Fruit fly (Drosophila melanogaster) whole organism, embryonic: ENCODE results near the gene CG14803.
A peak's percentile ranks its signal among the peaks of the same experiment; 100 is the strongest.

ENCODE experiments used
- BEAF-32 ChIP-seq: fragments of 200-800 bp; sonication (Bioruptor generic); optimal IDR thresholded peaks from 3 replicates; lab custom pipeline; 2017; ENCODE audit warnings: missing biosample characterization, missing genetic modification characterization, mild to moderate bottlenecking, moderate library complexity, missing genetic modification reagents
- CG10267 ChIP-seq: fragments of 200-800 bp; sonication (Bioruptor generic); optimal IDR thresholded peaks from 2 replicates; lab custom pipeline; 2018; ENCODE audit warnings: missing biosample characterization, mild to moderate bottlenecking, missing genetic modification characterization, moderate library complexity
- CG11560 ChIP-seq: fragments of 200-800 bp; sonication (Bioruptor generic); IDR thresholded peaks from 3 replicates; pipeline ENCODE4 v1.3.6; 2022; ENCODE audit warnings: missing biosample characterization, missing genetic modification characterization
- CG12104 ChIP-seq: fragments of 200-800 bp; sonication (Bioruptor generic); optimal IDR thresholded peaks from 3 replicates; lab custom pipeline; 2016; ENCODE audit warnings: missing biosample characterization, missing genetic modification characterization
- CG13123 ChIP-seq: fragments of 200-800 bp; sonication (Bioruptor generic); optimal IDR thresholded peaks from 2 replicates; lab custom pipeline; 2016; ENCODE audit warnings: missing biosample characterization, missing genetic modification characterization
- CG13424 ChIP-seq: fragments of 200-800 bp; sonication (Bioruptor generic); optimal IDR thresholded peaks from 2 replicates; lab custom pipeline; 2019; ENCODE audit warnings: missing biosample characterization, mild to moderate bottlenecking, missing genetic modification characterization, moderate library complexity
- CG15514 ChIP-seq: fragments of 200-800 bp; sonication (Bioruptor generic); optimal IDR thresholded peaks from 3 replicates; lab custom pipeline; 2017; ENCODE audit warnings: missing biosample characterization, missing genetic modification characterization, mild to moderate bottlenecking, moderate library complexity, missing genetic modification reagents
- CG15601 ChIP-seq: fragments of 200-800 bp; sonication (Bioruptor generic); optimal IDR thresholded peaks from 3 replicates; lab custom pipeline; 2019; ENCODE audit warnings: missing biosample characterization, mild to moderate bottlenecking, missing genetic modification characterization, moderate library complexity
- CG15696 ChIP-seq: fragments of 200-800 bp; sonication (Bioruptor generic); optimal IDR thresholded peaks from 2 replicates; lab custom pipeline; 2019; ENCODE audit warnings: missing biosample characterization, mild to moderate bottlenecking, missing genetic modification characterization, moderate library complexity
- CG1603 ChIP-seq: fragments of 200-800 bp; sonication (Bioruptor generic); optimal IDR thresholded peaks from 2 replicates; lab custom pipeline; 2019; ENCODE audit warnings: missing biosample characterization, mild to moderate bottlenecking, missing genetic modification characterization, moderate library complexity
- CG1792 ChIP-seq: fragments of 200-800 bp; sonication (Bioruptor generic); optimal IDR thresholded peaks from 2 replicates; lab custom pipeline; 2016; ENCODE audit warnings: missing biosample characterization, missing genetic modification characterization
- CG32772 ChIP-seq: fragments of 200-800 bp; sonication (Bioruptor generic); IDR thresholded peaks from 2 replicates; pipeline ENCODE4 v1.3.6; 2022; ENCODE audit warnings: missing biosample characterization, missing genetic modification characterization
- CG33557 ChIP-seq: fragments of 200-800 bp; sonication (Bioruptor generic); optimal IDR thresholded peaks from 2 replicates; lab custom pipeline; 2019; ENCODE audit warnings: missing biosample characterization, mild to moderate bottlenecking, missing genetic modification characterization, moderate library complexity
- CG4360 ChIP-seq: fragments of 200-800 bp; sonication (Bioruptor generic); IDR thresholded peaks from 2 replicates; pipeline ENCODE4 v1.3.6; 2022; ENCODE audit warnings: missing biosample characterization, missing genetic modification characterization
- CG5953 ChIP-seq: fragments of 200-800 bp; sonication (Bioruptor generic); IDR thresholded peaks from 2 replicates; pipeline ENCODE4 v1.3.6; 2022; ENCODE audit warnings: missing biosample characterization, missing genetic modification characterization
- CG6791 ChIP-seq: fragments of 200-800 bp; sonication (Bioruptor generic); IDR thresholded peaks from 3 replicates; pipeline ENCODE4 v1.3.6; 2022; ENCODE audit warnings: missing biosample characterization, missing genetic modification characterization; ENCODE audit not compliant: partially characterized antibody
- CG7839 ChIP-seq: fragments of 200-800 bp; sonication (Bioruptor generic); optimal IDR thresholded peaks from 3 replicates; lab custom pipeline; 2018; ENCODE audit warnings: missing biosample characterization, mild to moderate bottlenecking, missing genetic modification characterization, moderate library complexity
- Doc3 ChIP-seq: fragments of 200-800 bp; sonication (Bioruptor generic); IDR thresholded peaks from 3 replicates; pipeline ENCODE4 v1.3.6; 2022; ENCODE audit warnings: missing biosample characterization, missing genetic modification characterization; ENCODE audit not compliant: partially characterized antibody
- Elba2 ChIP-seq: fragments of 200-800 bp; sonication (Bioruptor generic); optimal IDR thresholded peaks from 3 replicates; lab custom pipeline; 2016; ENCODE audit warnings: missing biosample characterization, missing genetic modification characterization
- GATAe ChIP-seq: fragments of 200-800 bp; sonication (Bioruptor generic); conservative IDR thresholded peaks from 2 replicates; pipeline ENCODE4 v1.3.6; 2022; ENCODE audit warnings: missing biosample characterization, missing genetic modification characterization
- H2.0 ChIP-seq: fragments of 200-800 bp; sonication (Bioruptor generic); IDR thresholded peaks from 2 replicates; pipeline ENCODE4 v1.3.6; 2022; ENCODE audit warnings: missing biosample characterization, missing genetic modification characterization
- HLH4C ChIP-seq: fragments of 200-800 bp; sonication (Bioruptor generic); IDR thresholded peaks from 3 replicates; pipeline ENCODE4 v1.3.6; 2022; ENCODE audit warnings: missing biosample characterization, missing genetic modification characterization; ENCODE audit not compliant: partially characterized antibody
- Hsf ChIP-seq: fragments of 200-800 bp; sonication (Bioruptor generic); optimal IDR thresholded peaks from 3 replicates; lab custom pipeline; 2016; ENCODE audit warnings: missing biosample characterization, missing genetic modification characterization
- MBD-R2 ChIP-seq: fragments of 200-800 bp; sonication (Bioruptor generic); IDR thresholded peaks from 2 replicates; pipeline ENCODE4 v1.3.6; 2022; ENCODE audit warnings: missing biosample characterization, missing genetic modification characterization
- MTF-1 ChIP-seq: fragments of 200-800 bp; sonication (Bioruptor generic); optimal IDR thresholded peaks from 2 replicates; lab custom pipeline; 2018; ENCODE audit warnings: missing biosample characterization, mild to moderate bottlenecking, missing genetic modification characterization, borderline replicate concordance
- Med ChIP-seq: fragments of 200-800 bp; sonication (Bioruptor generic); peaks from one replicate; lab custom pipeline; 2016; ENCODE audit warnings: missing biosample characterization, missing genetic modification characterization, mild to moderate bottlenecking, inconsistent platforms, moderate library complexity
- Nf-YC ChIP-seq: fragments of 200-800 bp; optimal IDR thresholded peaks from 3 replicates; lab custom pipeline; 2019; ENCODE audit warnings: missing biosample characterization, mild to moderate bottlenecking, missing genetic modification characterization, moderate library complexity
- Pdp1 ChIP-seq, 2 experiments: fragments of 200-800 bp; sonication (Bioruptor generic); optimal IDR thresholded peaks; 3 replicates each; lab custom pipeline; 2016; ENCODE audit warnings: missing biosample characterization in 2 of 2, missing genetic modification characterization in 2 of 2, mild to moderate bottlenecking in 1 of 2, moderate library complexity in 1 of 2
- Ptx1 ChIP-seq: fragments of 200-800 bp; sonication (Bioruptor generic); IDR thresholded peaks from 2 replicates; pipeline ENCODE4 v1.3.6; 2022; ENCODE audit warnings: missing biosample characterization, missing genetic modification characterization
- Ravus ChIP-seq: fragments of 200-800 bp; sonication (Bioruptor generic); IDR thresholded peaks from 2 replicates; pipeline ENCODE4 v1.3.6; 2022; ENCODE audit warnings: missing biosample characterization, missing genetic modification characterization
- Scr ChIP-seq: fragments of 200-800 bp; sonication (Bioruptor generic); IDR thresholded peaks from 2 replicates; pipeline ENCODE4 v1.3.6; 2022; ENCODE audit warnings: missing biosample characterization, missing genetic modification characterization; ENCODE audit not compliant: partially characterized antibody
- Sry-β ChIP-seq: fragments of 200-800 bp; sonication (Bioruptor generic); optimal IDR thresholded peaks from 2 replicates; lab custom pipeline; 2018; ENCODE audit warnings: missing biosample characterization, mild to moderate bottlenecking, missing genetic modification characterization, moderate library complexity
- Tbp ChIP-seq: fragments of >200 bp; optimal IDR thresholded peaks from 2 replicates; lab custom pipeline; 2018; ENCODE audit warnings: missing biosample characterization, missing genetic modification characterization
- Usf ChIP-seq: fragments of 200-800 bp; sonication (Bioruptor generic); optimal IDR thresholded peaks from 2 replicates; lab custom pipeline; 2017; ENCODE audit warnings: missing genotype, missing biosample characterization, missing genetic modification characterization
- bbx ChIP-seq: fragments of 200-800 bp; sonication (Bioruptor generic); IDR thresholded peaks from 2 replicates; pipeline ENCODE4 v1.3.6; 2022; ENCODE audit warnings: missing biosample characterization, missing genetic modification characterization; ENCODE audit not compliant: partially characterized antibody
- bowl ChIP-seq: fragments of 200-800 bp; sonication (Bioruptor generic); IDR thresholded peaks from 2 replicates; pipeline ENCODE4 v1.3.6; 2022; ENCODE audit warnings: missing biosample characterization, missing genetic modification characterization
- cas ChIP-seq: fragments of 200-800 bp; sonication (Bioruptor generic); IDR thresholded peaks from 2 replicates; pipeline ENCODE4 v1.3.6; 2022; ENCODE audit warnings: missing biosample characterization, missing genetic modification characterization
- ems ChIP-seq: fragments of 200-800 bp; sonication (Bioruptor generic); optimal IDR thresholded peaks from 3 replicates; lab custom pipeline; 2016; ENCODE audit warnings: missing biosample characterization, missing genetic modification characterization
- esg ChIP-seq: fragments of 200-800 bp; sonication (Bioruptor generic); conservative IDR thresholded peaks from 2 replicates; pipeline ENCODE4 v1.3.6; 2022; ENCODE audit warnings: missing biosample characterization, missing genetic modification characterization
- fd64A ChIP-seq: fragments of 200-800 bp; sonication (Bioruptor generic); optimal IDR thresholded peaks from 3 replicates; lab custom pipeline; 2018; ENCODE audit warnings: missing biosample characterization, mild to moderate bottlenecking, missing genetic modification characterization
- gfzf ChIP-seq: fragments of 200-800 bp; sonication (Bioruptor generic); optimal IDR thresholded peaks from 2 replicates; lab custom pipeline; 2016; ENCODE audit warnings: missing biosample characterization, mild to moderate bottlenecking, missing genetic modification characterization, moderate library complexity
- gsb ChIP-seq: fragments of 200-800 bp; sonication (Bioruptor generic); IDR thresholded peaks from 2 replicates; pipeline ENCODE4 v1.3.6; 2022; ENCODE audit warnings: missing biosample characterization, missing genetic modification characterization
- mirr ChIP-seq: fragments of 200-800 bp; sonication (Bioruptor generic); optimal IDR thresholded peaks from 3 replicates; lab custom pipeline; 2018; ENCODE audit warnings: missing biosample characterization, mild to moderate bottlenecking, missing genetic modification characterization
- nau ChIP-seq: fragments of 200-800 bp; sonication (Bioruptor generic); optimal IDR thresholded peaks from 3 replicates; lab custom pipeline; 2017; ENCODE audit warnings: missing biosample characterization, mild to moderate bottlenecking, missing genetic modification characterization, missing genetic modification reagents
- pnt ChIP-seq: fragments of 200-800 bp; sonication (Bioruptor generic); optimal IDR thresholded peaks from 3 replicates; lab custom pipeline; 2016; ENCODE audit warnings: missing biosample characterization, missing genetic modification characterization
- sens ChIP-seq: fragments of 200-800 bp; sonication (Bioruptor generic); peaks from one replicate; lab custom pipeline; 2016; ENCODE audit warnings: missing biosample characterization, missing genetic modification characterization
- stwl ChIP-seq: fragments of 200-800 bp; sonication (Bioruptor generic); optimal IDR thresholded peaks from 3 replicates; lab custom pipeline; 2018; ENCODE audit warnings: missing biosample characterization, mild to moderate bottlenecking, missing genetic modification characterization, moderate library complexity
- tap ChIP-seq: fragments of 200-800 bp; optimal IDR thresholded peaks from 3 replicates; lab custom pipeline; 2019; ENCODE audit warnings: missing biosample characterization, mild to moderate bottlenecking, missing genetic modification characterization, moderate library complexity
- trh ChIP-seq: fragments of 200-800 bp; sonication (Bioruptor generic); optimal IDR thresholded peaks from 2 replicates; lab custom pipeline; 2016; ENCODE audit warnings: missing biosample characterization, missing genetic modification characterization
- usp ChIP-seq: fragments of >200 bp; optimal IDR thresholded peaks from 2 replicates; lab custom pipeline; 2017; ENCODE audit warnings: missing biosample characterization, missing genetic modification characterization

CG14803 gene

dm6 chrX:1868586-1869111 is at the start of gene CG14803, which contains the start of gene Pex5:
Gene CG14803 (plus strand): TSS chrX:1868870.
Gene Pex5 (minus strand): TSS chrX:1869061.
- TF ChIP-seq gsb (no peak), ems (no peak), trh (GFP tag; lab: Kevin White, UChicago) (no peak), usp (GFP tag; lab: Kevin White, UChicago) (no peak), Sry-β (GFP tag; lab: Kevin White, UChicago) (peak; percentile 8), mirr (GFP tag; lab: Kevin White, UChicago) (no peak), stwl (peak; percentile 82), CG1792 (GFP tag; lab: Kevin White, UChicago) (no peak), CG13424 (tag; lab: Kevin White, UChicago) (no peak), CG10267 (tag; lab: Kevin White, UChicago) (peak; percentile 90), CG1603 (tag; lab: Kevin White, UChicago) (no peak), CG32772 (GFP tag; lab: Robert Waterston, UW) (no peak), gfzf (GFP tag; lab: Kevin White, UChicago) (no peak), GATAe (peak; percentile 21; the same call in 1 of the 2 replicates), CG15696 (tag; lab: Kevin White, UChicago) (no peak), sens (GFP tag; lab: Kevin White, UChicago) (peak; percentile 75), CG4360 (GFP tag; lab: Robert Waterston, UW) (no peak), MBD-R2 (GFP tag; lab: Robert Waterston, UW) (peak; percentile 92), CG15601 (tag; lab: Kevin White, UChicago) (no peak), bowl (GFP tag; lab: Robert Waterston, UW) (no peak), Hsf (GFP tag; lab: Kevin White, UChicago) (no peak), H2.0 (0 out of 2 replicates have a peak, but pooled peaks have one; percentile 14), CG6791 (GFP tag; lab: Robert Waterston, UW) (peak; percentile 63), Ptx1 (GFP tag; lab: Robert Waterston, UW) (no peak), Elba2 (GFP tag; lab: Kevin White, UChicago) (peak; percentile 37), HLH4C (GFP tag; lab: Robert Waterston, UW) (peak; percentile 63; the same call in 2 of the 3 replicates), MTF-1 (no peak), Scr (GFP tag; lab: Robert Waterston, UW) (peak; percentile 63), Ravus (GFP tag; lab: Robert Waterston, UW) (no peak), Med (peak; percentile 81), bbx (GFP tag; lab: Robert Waterston, UW) (peak; percentile 68; the same call in 1 of the 2 replicates), cas (GFP tag; lab: Robert Waterston, UW) (no peak), nau (GFP tag; lab: Kevin White, UChicago) (no peak), Pdp1 (GFP tag; optimal IDR thresholded peaks at IDR 0.05; lab: Kevin White, UChicago) (peak in 1 of 2 experiments; percentile 63), Nf-YC (tag; lab: Kevin White, UChicago) (peak; percentile 52), CG33557 (GFP tag; lab: Kevin White, UChicago) (no peak), CG7839 (tag; lab: Kevin White, UChicago) (no peak), BEAF-32 (GFP tag; lab: Kevin White, UChicago) (peak; percentile 62), fd64A (GFP tag; lab: Kevin White, UChicago) (no peak), esg (GFP tag; lab: Robert Waterston, UW) (no peak), pnt (no peak), CG11560 (tag; lab: Robert Waterston, UW) (no peak), CG15514 (GFP tag; lab: Kevin White, UChicago) (peak; percentile 44), Usf (GFP tag; lab: Kevin White, UChicago) (no peak), CG12104 (GFP tag; lab: Kevin White, UChicago) (no peak), CG5953 (GFP tag; lab: Robert Waterston, UW) (no peak), CG13123 (GFP tag; lab: Kevin White, UChicago) (no peak), Tbp (GFP tag; lab: Kevin White, UChicago) (no peak), tap (no peak), Doc3 (GFP tag; lab: Robert Waterston, UW) (peak; percentile 39; the same call in 1 of the 3 replicates)
